Fruit fly (Drosophila melanogaster): ENCODE measurements around the gene Mettl14.

The Mettl14 gene

DNA sequence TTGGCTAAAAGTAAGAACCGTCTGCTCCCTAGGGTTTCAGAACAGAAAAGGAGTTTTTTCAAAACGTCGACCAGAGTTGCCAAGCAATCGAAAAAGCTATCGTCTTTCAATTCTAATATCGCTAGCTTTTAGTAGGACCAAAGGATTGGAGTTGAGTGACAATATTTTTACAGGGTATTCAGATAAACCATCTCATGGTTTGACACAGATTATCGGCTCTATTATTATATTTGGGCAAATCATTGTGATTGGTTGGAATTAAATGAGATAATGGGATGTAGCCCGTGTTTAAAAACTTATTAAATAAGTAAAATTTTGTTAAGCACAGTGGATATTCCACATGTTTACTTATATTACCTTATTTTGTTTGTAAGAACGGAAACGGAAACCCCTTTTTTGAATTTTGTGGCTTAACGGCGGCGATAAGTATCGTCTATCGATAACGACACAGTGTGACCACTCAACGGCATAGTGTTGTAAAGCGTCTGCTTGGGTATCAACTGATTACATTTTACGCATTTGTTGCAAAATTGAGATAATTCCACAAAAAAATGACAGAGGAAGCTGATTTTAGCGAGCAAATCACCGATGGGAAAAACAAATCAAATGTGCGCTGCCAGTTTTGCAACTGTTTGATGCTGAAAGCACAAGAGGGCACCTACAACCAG lies 11.8 kb downstream of the Mettl14 start, which contains the start of the genes mtsh and strat (continued):
- TF ChIP-seq CG1832 (GFP tag; optimal IDR thresholded peaks at IDR 0.05), result no peak
- no peak for TF ChIP-seq CG10321 (GFP tag; IDR thresholded peaks at IDR 0.05)

DNA sequence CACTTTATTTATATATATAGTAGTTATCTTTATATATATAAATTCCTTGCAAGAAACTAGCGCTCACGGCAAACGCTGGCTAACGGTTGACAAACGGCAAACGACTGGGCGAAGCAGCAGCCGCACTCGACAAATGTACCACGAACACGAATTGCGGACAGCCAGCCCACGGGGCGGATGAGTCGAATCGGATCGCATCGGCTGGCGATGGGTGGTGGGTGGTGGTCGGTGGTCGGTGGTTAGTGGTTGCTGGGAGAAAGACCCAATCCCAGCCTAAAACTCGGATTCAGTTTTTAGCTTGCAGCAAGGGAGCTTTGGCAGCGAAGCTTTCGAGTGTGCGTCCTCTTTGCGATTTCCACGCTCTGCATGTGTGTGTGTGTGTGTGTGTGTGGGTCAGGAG lies 16.9 kb downstream of the Mettl14 start, which contains the start of gene CG7781:
CG7781 (minus strand) TSS at position 260 of the 400 bp plus-strand sequence.
- TF ChIP-seq CoRest (tag; optimal IDR thresholded peaks at IDR 0.05) (no peak), CG18262 (tag; optimal IDR thresholded peaks at IDR 0.05) (no peak), zfh2 (GFP tag; optimal IDR thresholded peaks at IDR 0.05) (no peak), CG32767 (GFP tag; IDR thresholded peaks at IDR 0.05) (0 out of 2 replicates have a peak, but pooled peaks have one; percentile 11), Drgx (GFP tag; IDR thresholded peaks at IDR 0.05) (no peak), CG2116 (GFP tag; optimal IDR thresholded peaks at IDR 0.05) (no peak), Awh (GFP tag; IDR thresholded peaks at IDR 0.05) (no peak), CG2199 (GFP tag; IDR thresholded peaks at IDR 0.05) (no peak), D19B (GFP tag; optimal IDR thresholded peaks at IDR 0.05) (no peak), vvl (GFP tag; IDR thresholded peaks at IDR 0.05) (no peak), CG8281 (tag; optimal IDR thresholded peaks at IDR 0.05) (no peak), sim (GFP tag; IDR thresholded peaks at IDR 0.05) (no peak), CG11247 (GFP tag; IDR thresholded peaks at IDR 0.05) (no peak), HmgZ (tag; optimal IDR thresholded peaks at IDR 0.05) (no peak), CG10431 (GFP tag; optimal IDR thresholded peaks at IDR 0.05) (no peak), ato (GFP tag; IDR thresholded peaks at IDR 0.05; ENCODE audit: partially characterized antibody) (no peak), YL-1 (GFP tag; optimal IDR thresholded peaks at IDR 0.05) (no peak), ewg (GFP tag; optimal IDR thresholded peaks at IDR 0.05) (peak; percentile 5), cato (GFP tag; optimal IDR thresholded peaks at IDR 0.05; ENCODE audit: borderline replicate concordance) (no peak), Six4 (GFP tag; optimal IDR thresholded peaks at IDR 0.05) (no peak), CG11456 (GFP tag; IDR thresholded peaks at IDR 0.05) (no peak), org-1 (GFP tag; optimal IDR thresholded peaks at IDR 0.05) (no peak), CG17802 (tag; optimal IDR thresholded peaks at IDR 0.05) (no peak), CG10147 (GFP tag; optimal IDR thresholded peaks at IDR 0.05) (no peak), CG15514 (GFP tag; optimal IDR thresholded peaks at IDR 0.05) (no peak), Sry-δ (GFP tag; optimal IDR thresholded peaks at IDR 0.05) (no peak), CG4282 (GFP tag; optimal IDR thresholded peaks at IDR 0.05) (no peak), CG12391 (tag; optimal IDR thresholded peaks at IDR 0.05) (no peak), D19A (tag; optimal IDR thresholded peaks at IDR 0.05) (no peak), unc-4 (GFP tag; IDR thresholded peaks at IDR 0.05; ENCODE audit: partially characterized antibody) (no peak), mld (GFP tag; IDR thresholded peaks at IDR 0.05; ENCODE audit: partially characterized antibody) (no peak), CG34224 (GFP tag; IDR thresholded peaks at IDR 0.05; ENCODE audit: partially characterized antibody) (no peak; the same call in 2 of the 3 replicates), bbx (GFP tag; IDR thresholded peaks at IDR 0.05; ENCODE audit: partially characterized antibody) (no peak), CG10543 (GFP tag; optimal IDR thresholded peaks at IDR 0.05) (no peak), Dip2 (GFP tag; IDR thresholded peaks at IDR 0.05) (no peak), Lpt (GFP tag; optimal IDR thresholded peaks at IDR 0.05) (no peak), corto (GFP tag; optimal IDR thresholded peaks at IDR 0.05) (no peak), esg (GFP tag; conservative IDR thresholded peaks at IDR 0.05) (no peak), pzg (GFP tag; optimal IDR thresholded peaks at IDR 0.05) (no peak), Deaf1 (tag; optimal IDR thresholded peaks at IDR 0.05) (peak; percentile 91), Dll (GFP tag; IDR thresholded peaks at IDR 0.05; ENCODE audit: partially characterized antibody) (no peak), Opbp (GFP tag; IDR thresholded peaks at IDR 0.05; ENCODE audit: partially characterized antibody) (no peak), wdn (GFP tag; IDR thresholded peaks at IDR 0.05) (0 out of 2 replicates have a peak, but pooled peaks have one; percentile 11), CG32772 (GFP tag; IDR thresholded peaks at IDR 0.05) (no peak), GATAe (GFP tag; conservative IDR thresholded peaks at IDR 0.05) (no peak), bigmax (GFP tag; optimal IDR thresholded peaks at IDR 0.05) (no peak)
